Fruit fly (Drosophila melanogaster): ENCODE data around the gene CG34426.

Gene CG34426

DNA sequence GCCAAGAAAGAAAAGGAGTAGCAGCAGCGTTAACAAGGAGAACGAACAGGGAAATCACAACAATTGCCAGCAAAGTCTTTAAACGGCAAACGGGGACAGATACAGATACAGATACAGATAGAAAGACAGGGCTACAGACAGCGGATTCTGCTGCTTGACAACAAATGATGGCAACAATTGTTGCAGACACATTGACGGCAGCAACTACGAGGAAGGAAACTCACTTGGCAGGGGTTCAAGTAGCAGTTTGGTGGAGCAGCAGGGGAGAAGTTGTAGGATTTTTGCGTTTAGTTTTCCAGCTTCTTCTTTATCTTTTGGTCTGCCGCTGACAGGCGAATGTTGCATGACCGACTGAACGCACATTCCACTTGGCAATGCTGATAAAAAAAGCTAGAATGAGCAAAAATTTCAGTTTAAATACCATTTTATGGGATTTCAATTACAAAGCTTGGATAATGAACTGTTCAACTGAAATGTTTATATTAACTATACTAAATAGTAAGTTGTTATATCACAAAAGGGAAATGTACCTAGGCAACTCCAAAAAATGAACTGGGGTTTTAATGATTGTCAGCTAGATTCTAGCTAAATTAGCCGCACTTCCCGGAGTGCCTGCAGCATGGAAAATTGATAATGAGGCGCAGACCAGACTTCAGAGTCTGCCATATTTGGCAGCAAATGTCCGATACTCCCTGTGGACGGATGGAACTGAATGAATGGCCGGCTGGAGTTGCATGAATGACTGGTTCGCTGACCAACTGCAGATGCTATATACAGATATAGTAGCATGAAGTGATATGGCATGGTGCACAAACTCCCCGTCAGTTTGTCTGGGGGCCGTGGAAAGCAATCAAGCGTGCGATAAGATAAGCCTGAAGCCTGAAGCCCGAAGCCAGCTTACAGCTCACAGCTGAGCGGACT lies 48.8 kb downstream of the CG34426 start:
- no peak for TF ChIP-seq GATAd (GFP tag; optimal IDR thresholded peaks at IDR 0.05)
- no peak for TF ChIP-seq Abd-B (GFP tag; optimal IDR thresholded peaks at IDR 0.05)
- TF ChIP-seq sage (GFP tag; optimal IDR thresholded peaks at IDR 0.05): no peak
- no peak for TF ChIP-seq CG32264 (GFP tag; optimal IDR thresholded peaks at IDR 0.05)
- TF ChIP-seq Hr83 (GFP tag; optimal IDR thresholded peaks at IDR 0.05; ENCODE audit: poor library complexity, severe bottlenecking): no peak
- no peak for TF ChIP-seq Rel (GFP tag; optimal IDR thresholded peaks at IDR 0.05)
- no peak for TF ChIP-seq Rel (tag; optimal IDR thresholded peaks at IDR 0.05)
- no peak for TF ChIP-seq CG9705 (GFP tag; optimal IDR thresholded peaks at IDR 0.05)
- no peak for TF ChIP-seq psq (GFP tag; optimal IDR thresholded peaks at IDR 0.05)

dm6 chr3L:8851950-8852349 lies 49.7 kb downstream of the CG34426 start:
- TF ChIP-seq CG9705 (GFP tag; optimal IDR thresholded peaks at IDR 0.05) (no peak), lola (GFP tag; optimal IDR thresholded peaks at IDR 0.05) (no peak), pan (optimal IDR thresholded peaks at IDR 0.05) (no peak), dl (GFP tag; optimal IDR thresholded peaks at IDR 0.05; ENCODE audit: insufficient read depth in 1 of 2, partially characterized antibody in 2 of 2) (no peak), HLH106 (tag; optimal IDR thresholded peaks at IDR 0.05) (no peak), brk (GFP tag; optimal IDR thresholded peaks at IDR 0.05) (no peak), ey (GFP tag; optimal IDR thresholded peaks at IDR 0.05) (no peak), Myc (optimal IDR thresholded peaks at IDR 0.05) (no peak), jim (GFP tag; optimal IDR thresholded peaks at IDR 0.05) (no peak), h (GFP tag; optimal IDR thresholded peaks at IDR 0.05) (no peak), usp (GFP tag; optimal IDR thresholded peaks at IDR 0.05) (no peak), sage (GFP tag; optimal IDR thresholded peaks at IDR 0.05) (no peak), Dif (GFP tag; optimal IDR thresholded peaks at IDR 0.05; ENCODE audit: partially characterized antibody) (no peak), Hnf4 (GFP tag; optimal IDR thresholded peaks at IDR 0.05) (no peak), Hr78 (GFP tag; optimal IDR thresholded peaks at IDR 0.05) (no peak), dsf (GFP tag; optimal IDR thresholded peaks at IDR 0.05; ENCODE audit: borderline replicate concordance) (no peak), sv (GFP tag; optimal IDR thresholded peaks at IDR 0.05) (no peak)

- no peak for TF ChIP-seq Hnf4 (GFP tag; optimal IDR thresholded peaks at IDR 0.05)
- TF ChIP-seq fru (GFP tag; optimal IDR thresholded peaks at IDR 0.05): peak; percentile 40
- TF ChIP-seq Mio (GFP tag; optimal IDR thresholded peaks at IDR 0.05): no peak
- TF ChIP-seq foxo (GFP tag; optimal IDR thresholded peaks at IDR 0.05): peak in 1 of 2 experiments; percentile 23
- TF ChIP-seq CG9705 (GFP tag; optimal IDR thresholded peaks at IDR 0.05): no peak
- no peak for TF ChIP-seq woc (GFP tag; optimal IDR thresholded peaks at IDR 0.05)
- no peak for TF ChIP-seq Myc (optimal IDR thresholded peaks at IDR 0.05)
- TF ChIP-seq Hr83 (GFP tag; optimal IDR thresholded peaks at IDR 0.05; ENCODE audit: poor library complexity, severe bottlenecking): no peak
- no peak for TF ChIP-seq ey (GFP tag; optimal IDR thresholded peaks at IDR 0.05)
Observed at dm6 chr3L:8852907-8853306, 50.6 kb downstream of the CG34426 start.

Measured in whole organism, wandering third instar larva.